Fruit fly (Drosophila melanogaster): Measurements from ENCODE around the gene Mcm5.

DNA sequence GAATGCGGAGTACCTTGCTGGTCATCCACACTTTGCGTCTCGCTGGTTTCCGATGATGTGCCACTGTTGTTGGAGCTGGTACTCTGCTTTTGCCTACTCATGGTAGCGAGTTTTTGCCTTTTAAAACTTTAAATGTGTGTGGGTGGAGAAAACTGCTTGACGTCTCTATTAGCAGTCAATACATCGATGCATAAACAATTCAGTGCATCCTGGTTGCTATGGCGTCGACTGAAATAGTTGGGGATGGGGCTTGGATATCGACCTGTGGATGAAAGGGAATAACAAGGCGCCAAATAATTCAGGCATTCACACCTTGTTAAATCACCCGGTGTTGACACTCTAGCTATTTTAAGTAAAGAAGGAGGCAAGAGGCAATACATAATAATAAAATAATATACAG lies 6.2 kb upstream of the Mcm5 start, which contains the start of gene CG42633:
- no peak for TF ChIP-seq h (optimal IDR thresholded peaks at IDR 0.05)
- TF ChIP-seq Myc (optimal IDR thresholded peaks at IDR 0.05), result no peak
- no peak for TF ChIP-seq ttk (optimal IDR thresholded peaks at IDR 0.05)
- TF ChIP-seq psq (optimal IDR thresholded peaks at IDR 0.05), result no peak
- no peak for TF ChIP-seq insv (optimal IDR thresholded peaks at IDR 0.05)
- no peak for TF ChIP-seq Sin3A (optimal IDR thresholded peaks at IDR 0.05)

All from Kc167 (cell line).